Worm (Caenorhabditis elegans) whole organism, L4 larva: Measurements from ENCODE around the gene thoc-7.

Experiments
- R02D3.7 ChIP-seq: fragments of 150-350 bp; sonication (generic microtip); optimal IDR thresholded peaks from 3 replicates; lab custom pipeline; 2014; ENCODE audit warnings: missing biosample characterization, missing genetic modification characterization
- ZK546.5 ChIP-seq, 2 experiments: sonication (generic microtip); optimal IDR thresholded peaks; 2 replicates each; lab custom pipeline; 2017; ENCODE audit warnings: missing biosample characterization in 2 of 2, missing genetic modification characterization in 2 of 2
- hlh-30 ChIP-seq: sonication (generic microtip); optimal IDR thresholded peaks from 2 replicates; lab custom pipeline; 2017; ENCODE audit warnings: antibody characterized with exemption, mild to moderate bottlenecking, missing genetic modification characterization, missing compliant biosample characterization; ENCODE audit not compliant: insufficient read depth
- lin-13 ChIP-seq: fragments of 150-350 bp; optimal IDR thresholded peaks from 2 replicates; lab custom pipeline; 2014; ENCODE audit warnings: missing biosample characterization, missing genetic modification reagents, missing genetic modification characterization
- lin-38 ChIP-seq: fragments of 200-800 bp; sonication (Bioruptor generic); IDR thresholded peaks from 2 replicates; pipeline ENCODE4 v1.3.6; 2022; ENCODE audit warnings: missing genetic modification reagents, missing genetic modification characterization, missing compliant biosample characterization
- nhr-10 ChIP-seq: fragments of 150-350 bp; optimal IDR thresholded peaks from 2 replicates; lab custom pipeline; 2014; ENCODE audit warnings: missing biosample characterization, missing genetic modification characterization
- rbr-2 ChIP-seq: sonication (generic microtip); optimal IDR thresholded peaks from 2 replicates; lab custom pipeline; 2016; ENCODE audit warnings: missing genotype, missing genetic modification characterization, missing compliant biosample characterization
- snpc-4 ChIP-seq: fragments of 150-350 bp; optimal IDR thresholded peaks from 2 replicates; lab custom pipeline; 2014; ENCODE audit warnings: missing biosample characterization, missing genetic modification characterization
- unc-62 ChIP-seq, 3 experiments: fragments of 150-350 bp in 1 of 3; sonication (generic microtip); optimal IDR thresholded peaks in 2 of 3; peaks in 1 of 3; 1 replicate in 1 of 3; 2 replicates in 2 of 3; lab custom pipeline; 2014 to 2017; ENCODE audit warnings: missing biosample characterization in 3 of 3, missing genetic modification characterization in 3 of 3, missing genetic modification reagents in 3 of 3, missing genotype in 1 of 3

DNA sequence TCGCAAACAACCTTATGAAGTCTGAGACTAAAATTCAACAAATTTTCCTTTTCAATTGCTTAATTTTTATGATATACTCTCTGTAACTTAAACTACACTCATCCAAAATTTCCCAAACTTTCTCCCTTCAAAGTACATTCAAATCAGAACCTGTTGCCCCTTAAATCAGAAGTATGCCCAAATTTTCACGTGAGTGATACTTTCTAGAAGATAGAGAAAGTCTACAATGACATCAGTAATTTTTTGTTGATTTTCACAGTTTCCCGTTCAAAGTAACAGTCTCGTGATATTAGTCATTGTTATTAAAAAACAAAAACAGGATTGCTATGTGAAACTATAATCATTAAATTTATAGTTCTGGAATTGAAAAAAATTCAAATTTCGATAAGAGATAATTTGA is 28.4 kb downstream of the thoc-7 start:
- TF ChIP-seq hlh-30 (peak; percentile 75), ZK546.5 (tag; optimal IDR thresholded peaks at IDR 0.05; lab: Kevin White, UChicago) (no peak), nhr-10 (no peak), snpc-4 (tag; lab: Kevin White, UChicago) (no peak), lin-13 (GFP tag; lab: Kevin White, UChicago) (no peak), lin-38 (GFP tag; lab: Robert Waterston, UW) (no peak), rbr-2 (tag; lab: Kevin White, UChicago) (no peak), R02D3.7 (tag; lab: Kevin White, UChicago) (no peak), unc-62 (GFP tag; optimal IDR thresholded peaks at IDR 0.05 in 1 of 2; lab: Kevin White, UChicago) (peak in 1 of 2 experiments; percentile 58), unc-62 (tag; optimal IDR thresholded peaks at IDR 0.05; lab: Kevin White, UChicago) (no peak)
